Worm (Caenorhabditis elegans): Measurements from ENCODE around the gene sri-54.

ce11 chrII:3126341-3126740, 11.4 kb downstream of the sri-54 start, which contains the start of gene ins-19:
- TF ChIP-seq ceh-13 (GFP tag; optimal IDR thresholded peaks at IDR 0.05) = no peak
- no peak for TF ChIP-seq tbx-11 (GFP tag; IDR thresholded peaks at IDR 0.05)
- TF ChIP-seq ama-1 (optimal IDR thresholded peaks at IDR 0.05) = no peak
- TF ChIP-seq tra-4 (tag; optimal IDR thresholded peaks at IDR 0.05) = no peak
- no peak for TF ChIP-seq hnd-1 (tag; optimal IDR thresholded peaks at IDR 0.05)
- no peak for TF ChIP-seq F13C5.2 (tag; optimal IDR thresholded peaks at IDR 0.05)
- no peak for TF ChIP-seq ceh-36 (tag; optimal IDR thresholded peaks at IDR 0.05)
